Fruit fly (Drosophila melanogaster) whole organism, adult: ENCODE results near the gene MED14.

Experiments used
- CG11617 ChIP-seq: fragments of 200-800 bp; sonication (Bioruptor generic); optimal IDR thresholded peaks from 2 replicates; lab custom pipeline; 2017; ENCODE audit warnings: mild to moderate bottlenecking, missing biosample characterization, missing genetic modification reagents, missing genetic modification characterization
- CG12768 ChIP-seq: fragments of 200-800 bp; sonication (Bioruptor generic); optimal IDR thresholded peaks from 2 replicates; lab custom pipeline; 2017; ENCODE audit warnings: missing biosample characterization, missing genetic modification characterization, mild to moderate bottlenecking, moderate library complexity, missing genetic modification reagents
- CG14711 ChIP-seq: fragments of 200-800 bp; sonication (Bioruptor generic); optimal IDR thresholded peaks from 2 replicates; lab custom pipeline; 2018; ENCODE audit warnings: missing biosample characterization, mild to moderate bottlenecking, missing genetic modification characterization, moderate library complexity
- CG1620 ChIP-seq: fragments of 200-800 bp; sonication (Bioruptor generic); optimal IDR thresholded peaks from 2 replicates; lab custom pipeline; 2016; ENCODE audit warnings: missing biosample characterization, missing genetic modification characterization
- CG33017 ChIP-seq: fragments of 200-800 bp; sonication (Bioruptor generic); optimal IDR thresholded peaks from 2 replicates; lab custom pipeline; 2018; ENCODE audit warnings: missing biosample characterization, mild to moderate bottlenecking, missing genetic modification characterization, moderate library complexity
- CG5204 ChIP-seq: fragments of 200-800 bp; sonication (Bioruptor generic); optimal IDR thresholded peaks from 2 replicates; lab custom pipeline; 2016; ENCODE audit warnings: missing biosample characterization, missing genetic modification characterization
- CG7045 ChIP-seq: fragments of 200-800 bp; sonication (Bioruptor generic); optimal IDR thresholded peaks from 2 replicates; lab custom pipeline; 2017; ENCODE audit warnings: missing biosample characterization, mild to moderate bottlenecking, missing genetic modification characterization
- CG7101 ChIP-seq: fragments of 200-800 bp; sonication (Bioruptor generic); optimal IDR thresholded peaks from 2 replicates; lab custom pipeline; 2018; ENCODE audit warnings: missing biosample characterization, mild to moderate bottlenecking, missing genetic modification characterization, moderate library complexity
- Clk ChIP-seq: fragments of 200-800 bp; sonication (Bioruptor generic); optimal IDR thresholded peaks from 2 replicates; lab custom pipeline; 2017; ENCODE audit warnings: missing biosample characterization, missing genetic modification characterization
- Crg-1 ChIP-seq: fragments of 200-800 bp; sonication (Bioruptor generic); optimal IDR thresholded peaks from 2 replicates; lab custom pipeline; 2016; ENCODE audit warnings: missing biosample characterization, missing genetic modification characterization
- Hr96 ChIP-seq: fragments of 200-800 bp; sonication (Bioruptor generic); optimal IDR thresholded peaks from 2 replicates; lab custom pipeline; 2016; ENCODE audit warnings: missing biosample characterization, missing genetic modification characterization
- Mnt ChIP-seq: fragments of 200-800 bp; sonication (Bioruptor generic); optimal IDR thresholded peaks from 2 replicates; lab custom pipeline; 2016; ENCODE audit warnings: missing biosample characterization, mild to moderate bottlenecking, missing genetic modification characterization
- bab1 ChIP-seq: fragments of 200-800 bp; sonication (Bioruptor generic); optimal IDR thresholded peaks from 3 replicates; lab custom pipeline; 2019; ENCODE audit warnings: missing biosample characterization, mild to moderate bottlenecking, missing genetic modification characterization, moderate library complexity
- cic ChIP-seq: fragments of 200-800 bp; sonication (Bioruptor generic); optimal IDR thresholded peaks from 2 replicates; lab custom pipeline; 2017; ENCODE audit warnings: missing biosample characterization, mild to moderate bottlenecking, missing genetic modification characterization, moderate library complexity
- cnc ChIP-seq, 2 experiments: fragments of >200 bp; optimal IDR thresholded peaks; 2 replicates each; lab custom pipeline; 2017
- kay ChIP-seq: fragments of 200-800 bp; sonication (Bioruptor generic); peaks from one replicate; lab custom pipeline; 2016; ENCODE audit warnings: missing biosample characterization, missing genetic modification characterization, borderline replicate concordance
- ovo ChIP-seq: fragments of 200-800 bp; sonication (Bioruptor generic); optimal IDR thresholded peaks from 2 replicates; lab custom pipeline; 2016; ENCODE audit warnings: missing biosample characterization, missing genetic modification characterization
- pad ChIP-seq: fragments of 200-800 bp; sonication (Bioruptor generic); optimal IDR thresholded peaks from 3 replicates; lab custom pipeline; 2017; ENCODE audit warnings: missing biosample characterization, missing genetic modification characterization, mild to moderate bottlenecking, moderate library complexity, missing genetic modification reagents
- tj ChIP-seq: fragments of 200-800 bp; sonication (Bioruptor generic); optimal IDR thresholded peaks from 3 replicates; lab custom pipeline; 2017; ENCODE audit warnings: missing biosample characterization, mild to moderate bottlenecking, missing genetic modification characterization, moderate library complexity
- toe ChIP-seq: fragments of 200-800 bp; sonication (Bioruptor generic); optimal IDR thresholded peaks from 2 replicates; lab custom pipeline; 2016; ENCODE audit warnings: missing biosample characterization, missing genetic modification characterization

The MED14 gene

dm6 chr3L:640324-640974 lies 47.4 kb downstream of the MED14 start:
- TF ChIP-seq tj (peak; percentile 97), CG12768 (GFP tag; lab: Kevin White, UChicago) (no peak), Clk (GFP tag; lab: Kevin White, UChicago) (no peak), CG7045 (GFP tag; lab: Kevin White, UChicago) (no peak), CG5204 (GFP tag; lab: Kevin White, UChicago) (no peak), ovo (GFP tag; lab: Kevin White, UChicago) (peak; percentile 81), CG1620 (GFP tag; lab: Kevin White, UChicago) (peak; percentile 67), CG14711 (tag; lab: Kevin White, UChicago) (peak; percentile 72), kay (no peak), pad (GFP tag; lab: Kevin White, UChicago) (peak; percentile 81), Crg-1 (GFP tag; lab: Kevin White, UChicago) (peak; percentile 22), CG33017 (tag; lab: Kevin White, UChicago) (no peak), cnc (optimal IDR thresholded peaks at IDR 0.05; lab: Kevin White, UChicago) (no peak), Hr96 (peak; percentile 56), CG7101 (peak; percentile 69), bab1 (GFP tag; lab: Kevin White, UChicago) (peak; percentile 79), Mnt (GFP tag; lab: Kevin White, UChicago) (peak; percentile 32), CG11617 (GFP tag; lab: Kevin White, UChicago) (peak; percentile 62)

- TF ChIP-seq pad (GFP tag; lab: Kevin White, UChicago) (no peak), CG7101 (no peak), kay (no peak), CG33017 (tag; lab: Kevin White, UChicago) (no peak), CG5204 (GFP tag; lab: Kevin White, UChicago) (no peak), CG14711 (tag; lab: Kevin White, UChicago) (no peak), Crg-1 (GFP tag; lab: Kevin White, UChicago) (no peak), cnc (optimal IDR thresholded peaks at IDR 0.05; lab: Kevin White, UChicago) (no peak), toe (GFP tag; lab: Kevin White, UChicago) (no peak), Hr96 (no peak), bab1 (GFP tag; lab: Kevin White, UChicago) (no peak), tj (no peak), CG7045 (GFP tag; lab: Kevin White, UChicago) (no peak), ovo (GFP tag; lab: Kevin White, UChicago) (no peak), Clk (GFP tag; lab: Kevin White, UChicago) (no peak), CG11617 (GFP tag; lab: Kevin White, UChicago) (no peak), CG1620 (GFP tag; lab: Kevin White, UChicago) (no peak), cic (GFP tag; lab: Kevin White, UChicago) (no peak)
These were observed 48.4 kb downstream of the MED14 start for dm6 chr3L:641436-641835.

dm6 chr3L:642146-642864 lies 49.3 kb downstream of the MED14 start:
- TF ChIP-seq ovo (GFP tag; lab: Kevin White, UChicago) (no peak), Mnt (GFP tag; lab: Kevin White, UChicago) (no peak), cnc (optimal IDR thresholded peaks at IDR 0.05; lab: Kevin White, UChicago) (no peak), toe (GFP tag; lab: Kevin White, UChicago) (no peak), cic (GFP tag; lab: Kevin White, UChicago) (no peak), CG11617 (GFP tag; lab: Kevin White, UChicago) (no peak), CG33017 (tag; lab: Kevin White, UChicago) (no peak), Crg-1 (GFP tag; lab: Kevin White, UChicago) (no peak), CG5204 (GFP tag; lab: Kevin White, UChicago) (no peak), kay (no peak), Hr96 (no peak), Clk (GFP tag; lab: Kevin White, UChicago) (no peak), pad (GFP tag; lab: Kevin White, UChicago) (no peak)

dm6 chr3L:642865-643738 lies 50.1 kb downstream of the MED14 start:
- TF ChIP-seq toe (GFP tag; lab: Kevin White, UChicago) (no peak), CG1620 (GFP tag; lab: Kevin White, UChicago) (no peak), pad (GFP tag; lab: Kevin White, UChicago) (no peak), CG7045 (GFP tag; lab: Kevin White, UChicago) (no peak), Crg-1 (GFP tag; lab: Kevin White, UChicago) (no peak), cic (GFP tag; lab: Kevin White, UChicago) (no peak), cnc (optimal IDR thresholded peaks at IDR 0.05; lab: Kevin White, UChicago) (no peak), CG7101 (no peak), kay (no peak), CG12768 (GFP tag; lab: Kevin White, UChicago) (no peak), bab1 (GFP tag; lab: Kevin White, UChicago) (no peak), CG11617 (GFP tag; lab: Kevin White, UChicago) (no peak), ovo (GFP tag; lab: Kevin White, UChicago) (no peak), Hr96 (no peak), tj (no peak), CG14711 (tag; lab: Kevin White, UChicago) (no peak), Mnt (GFP tag; lab: Kevin White, UChicago) (no peak), CG5204 (GFP tag; lab: Kevin White, UChicago) (no peak), Clk (GFP tag; lab: Kevin White, UChicago) (no peak)
